Worm (Caenorhabditis elegans) whole organism, late embryonic: ENCODE results near the gene his-59.

Experiments
- C08G9.2 ChIP-seq: sonication (generic microtip); optimal IDR thresholded peaks from 2 replicates; lab custom pipeline; 2016; ENCODE audit warnings: mild to moderate bottlenecking, missing genetic modification characterization, moderate library complexity, missing compliant biosample characterization
- C38D4.7 ChIP-seq: fragments of 200-800 bp; sonication (Bioruptor generic); optimal IDR thresholded peaks from 2 replicates; lab custom pipeline; 2018; ENCODE audit warnings: mild to moderate bottlenecking, missing genetic modification characterization, moderate library complexity, missing compliant biosample characterization
- T23F11.4 ChIP-seq: fragments of 200-800 bp; sonication (Bioruptor generic); optimal IDR thresholded peaks from 2 replicates; lab custom pipeline; 2018; ENCODE audit warnings: mild to moderate bottlenecking, missing genetic modification characterization, missing compliant biosample characterization
- Y22D7AL.16 ChIP-seq: sonication (generic microtip); optimal IDR thresholded peaks from 2 replicates; lab custom pipeline; 2016; ENCODE audit warnings: missing genetic modification characterization, missing compliant biosample characterization
- ama-1 ChIP-seq: fragments of 150-350 bp; optimal IDR thresholded peaks from 2 replicates; lab custom pipeline; 2014
- ceh-18 ChIP-seq: sonication (generic microtip); optimal IDR thresholded peaks from 2 replicates; lab custom pipeline; 2016; ENCODE audit warnings: missing genetic modification characterization, missing compliant biosample characterization
- ceh-48 ChIP-seq: sonication (generic microtip); optimal IDR thresholded peaks from 2 replicates; lab custom pipeline; 2016; ENCODE audit warnings: missing genetic modification characterization, inconsistent platforms, missing compliant biosample characterization
- ceh-9 ChIP-seq: sonication (generic microtip); optimal IDR thresholded peaks from 2 replicates; lab custom pipeline; 2016; ENCODE audit warnings: mild to moderate bottlenecking, missing genetic modification characterization, inconsistent platforms, missing compliant biosample characterization
- dmd-4 ChIP-seq: sonication (generic microtip); optimal IDR thresholded peaks from 2 replicates; lab custom pipeline; 2016; ENCODE audit warnings: borderline replicate concordance, missing genetic modification characterization, missing compliant biosample characterization
- dve-1 ChIP-seq: sonication (generic microtip); optimal IDR thresholded peaks from 2 replicates; lab custom pipeline; 2017; ENCODE audit warnings: antibody characterized with exemption, mild to moderate bottlenecking, missing genetic modification characterization, missing compliant biosample characterization
- elt-2 ChIP-seq: sonication (generic microtip); optimal IDR thresholded peaks from 2 replicates; lab custom pipeline; 2016; ENCODE audit warnings: missing genetic modification reagents, missing genetic modification characterization, missing compliant biosample characterization
- ets-4 ChIP-seq: sonication (generic microtip); optimal IDR thresholded peaks from 2 replicates; lab custom pipeline; 2016; ENCODE audit warnings: missing genetic modification characterization, missing compliant biosample characterization
- fkh-10 ChIP-seq: fragments of 150-350 bp; optimal IDR thresholded peaks from 2 replicates; lab custom pipeline; 2014; ENCODE audit warnings: missing biosample characterization, missing genetic modification reagents, missing genetic modification characterization
- fkh-6 ChIP-seq: sonication (generic microtip); optimal IDR thresholded peaks from 2 replicates; lab custom pipeline; 2016; ENCODE audit warnings: missing genetic modification characterization, missing compliant biosample characterization
- gmeb-2 ChIP-seq: sonication (generic microtip); optimal IDR thresholded peaks from 2 replicates; lab custom pipeline; 2016; ENCODE audit warnings: missing genetic modification characterization, inconsistent platforms, missing compliant biosample characterization
- hlh-15 ChIP-seq: sonication (generic microtip); optimal IDR thresholded peaks from 2 replicates; lab custom pipeline; 2016; ENCODE audit warnings: missing genetic modification characterization, missing compliant biosample characterization
- hlh-30 ChIP-seq: sonication (generic microtip); optimal IDR thresholded peaks from 2 replicates; lab custom pipeline; 2017; ENCODE audit warnings: antibody characterized with exemption, missing genetic modification characterization, missing compliant biosample characterization; ENCODE audit not compliant: insufficient read depth
- hlh-8 ChIP-seq: sonication (generic microtip); optimal IDR thresholded peaks from 2 replicates; lab custom pipeline; 2016; ENCODE audit warnings: missing genotype, missing genetic modification characterization, missing compliant biosample characterization
- lin-11 ChIP-seq: fragments of 200-800 bp; sonication (Bioruptor generic); optimal IDR thresholded peaks from 2 replicates; lab custom pipeline; 2018; ENCODE audit warnings: mild to moderate bottlenecking, missing genetic modification characterization, missing compliant biosample characterization
- nfya-1 ChIP-seq: sonication (generic microtip); optimal IDR thresholded peaks from 2 replicates; lab custom pipeline; 2017; ENCODE audit warnings: missing genetic modification characterization, mild to moderate bottlenecking, missing compliant biosample characterization, antibody characterized with exemption, moderate library complexity
- pat-9 ChIP-seq: fragments of 200-800 bp; sonication (Bioruptor generic); optimal IDR thresholded peaks from 2 replicates; lab custom pipeline; 2018; ENCODE audit warnings: mild to moderate bottlenecking, missing genetic modification characterization, moderate library complexity, missing compliant biosample characterization
- pha-2 ChIP-seq: sonication (generic microtip); optimal IDR thresholded peaks from 2 replicates; lab custom pipeline; 2017; ENCODE audit warnings: mild to moderate bottlenecking, missing genetic modification characterization, missing compliant biosample characterization
- pqm-1 ChIP-seq: sonication (generic microtip); optimal IDR thresholded peaks from 2 replicates; lab custom pipeline; 2016; ENCODE audit warnings: missing genetic modification characterization, missing compliant biosample characterization
- pros-1 ChIP-seq: fragments of 150-350 bp; optimal IDR thresholded peaks from 2 replicates; lab custom pipeline; 2014; ENCODE audit warnings: missing biosample characterization, missing genetic modification reagents, missing genetic modification characterization
- sdc-2 ChIP-seq: sonication (generic microtip); optimal IDR thresholded peaks from 2 replicates; lab custom pipeline; 2016; ENCODE audit warnings: missing genotype, missing genetic modification characterization, missing compliant biosample characterization
- sox-4 ChIP-seq: sonication (generic microtip); optimal IDR thresholded peaks from 2 replicates; lab custom pipeline; 2017; ENCODE audit warnings: mild to moderate bottlenecking, missing genetic modification characterization, inconsistent platforms, missing compliant biosample characterization
- syd-9 ChIP-seq: sonication (generic microtip); optimal IDR thresholded peaks from 2 replicates; lab custom pipeline; 2016; ENCODE audit warnings: mild to moderate bottlenecking, missing genetic modification characterization, moderate library complexity, missing compliant biosample characterization
- tbx-7 ChIP-seq: sonication (generic microtip); optimal IDR thresholded peaks from 2 replicates; lab custom pipeline; 2016; ENCODE audit warnings: missing genotype, missing genetic modification characterization, missing compliant biosample characterization
- unc-3 ChIP-seq, 2 experiments: fragments of 200-800 bp in 1 of 2; sonication (Bioruptor generic) in 1 of 2; sonication (generic microtip) in 1 of 2; conservative IDR thresholded peaks in 1 of 2; optimal IDR thresholded peaks in 1 of 2; 2 replicates each; pipeline versions ENCODE4 v1.3.6 to Lab custom; 2016 to 2022; ENCODE audit warnings: missing compliant biosample characterization in 2 of 2, missing genetic modification characterization in 2 of 2, missing genetic modification reagents in 1 of 2
- unc-42 ChIP-seq: sonication (generic microtip); optimal IDR thresholded peaks from 2 replicates; lab custom pipeline; 2016; ENCODE audit warnings: missing genotype, missing genetic modification characterization, missing compliant biosample characterization
- unc-86 ChIP-seq: sonication (generic microtip); optimal IDR thresholded peaks from 2 replicates; lab custom pipeline; 2016; ENCODE audit warnings: missing genetic modification characterization, missing compliant biosample characterization
- zip-5 ChIP-seq: sonication (generic microtip); optimal IDR thresholded peaks from 2 replicates; lab custom pipeline; 2016; ENCODE audit warnings: missing genetic modification characterization, missing compliant biosample characterization
- ztf-16 ChIP-seq: sonication (generic microtip); optimal IDR thresholded peaks from 2 replicates; lab custom pipeline; 2017; ENCODE audit warnings: missing genetic modification characterization, missing compliant biosample characterization

The his-59 gene

DNA sequence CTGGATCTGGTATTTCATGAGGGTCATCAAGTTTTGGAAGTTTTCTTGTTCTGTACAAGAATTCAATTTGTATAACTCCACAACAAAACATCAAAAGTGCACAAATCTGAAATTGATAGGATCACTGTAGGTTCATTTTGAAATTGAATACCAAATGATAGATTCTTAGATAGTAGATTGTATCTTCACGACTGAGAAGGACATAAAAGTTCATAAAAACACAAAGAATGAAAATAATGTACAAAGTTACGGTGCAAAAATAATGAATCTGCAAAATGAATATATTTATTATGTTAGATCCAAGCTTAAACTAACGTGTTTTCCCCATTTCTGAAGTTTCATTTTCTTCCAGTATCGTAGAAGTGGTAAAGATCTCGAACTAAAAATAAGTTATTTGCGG lies 12.9 kb downstream of the his-59 start:
- no peak for TF ChIP-seq hlh-15 (tag; lab: Kevin White, UChicago)
- no peak for TF ChIP-seq T23F11.4 (GFP tag; lab: Kevin White, UChicago)
- TF ChIP-seq syd-9 = no peak
- TF ChIP-seq unc-86 (tag; lab: Kevin White, UChicago) = no peak
- no peak for TF ChIP-seq ceh-9 (tag; lab: Kevin White, UChicago)
- TF ChIP-seq fkh-10 (GFP tag; lab: Kevin White, UChicago) = no peak
- TF ChIP-seq zip-5 (tag; lab: Kevin White, UChicago) = no peak
- no peak for TF ChIP-seq sox-4
- TF ChIP-seq, all 69 proteins: peak for 0

DNA sequence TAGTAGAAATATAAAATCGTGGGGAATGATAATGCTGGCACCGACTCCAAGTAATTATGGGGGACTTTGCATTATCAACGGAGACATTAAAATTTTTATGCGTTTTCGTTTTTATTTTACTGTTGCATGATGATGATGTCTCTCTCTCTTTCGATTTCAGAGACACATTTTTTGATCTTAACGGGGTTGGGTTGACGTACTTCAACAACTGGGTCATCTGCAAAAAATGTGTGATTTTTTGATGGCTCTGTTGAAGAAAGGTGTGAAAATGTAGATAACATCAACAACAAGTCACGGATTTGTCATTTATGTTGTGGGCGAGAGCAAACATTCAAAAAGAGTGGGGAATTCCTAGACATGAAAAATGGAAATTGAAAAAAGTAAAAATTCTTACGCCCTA lies 13.3 kb downstream of the his-59 start, which contains the start of gene F55G1.15:
F55G1.15 (minus strand) TSS at position 101 of the 400 bp plus-strand sequence.
- no peak for TF ChIP-seq tbx-7
- TF ChIP-seq pat-9 = no peak
- TF ChIP-seq nfya-1 = no peak
- no peak for TF ChIP-seq ceh-48 (tag; lab: Kevin White, UChicago)
- no peak for TF ChIP-seq zip-5 (tag; lab: Kevin White, UChicago)
- TF ChIP-seq C38D4.7 (GFP tag; lab: Kevin White, UChicago) = no peak
- no peak for TF ChIP-seq pha-2 (tag; lab: Kevin White, UChicago)
- no peak for TF ChIP-seq dmd-4 (tag; lab: Kevin White, UChicago)
- TF ChIP-seq ceh-18 (tag; lab: Kevin White, UChicago) = no peak
- TF ChIP-seq sdc-2 (tag; lab: Kevin White, UChicago) = no peak
- no peak for TF ChIP-seq unc-42
- no peak for TF ChIP-seq unc-3 (GFP tag; conservative IDR thresholded peaks at IDR 0.05; lab: Robert Waterston, UW)
- no peak for TF ChIP-seq unc-3 (tag; optimal IDR thresholded peaks at IDR 0.05; lab: Kevin White, UChicago)
- no peak for TF ChIP-seq C08G9.2
- TF ChIP-seq dve-1 (tag; lab: Kevin White, UChicago) = no peak
- TF ChIP-seq ceh-9 (tag; lab: Kevin White, UChicago) = no peak
- no peak for TF ChIP-seq lin-11
- no peak for TF ChIP-seq hlh-30 (tag; lab: Kevin White, UChicago)

DNA sequence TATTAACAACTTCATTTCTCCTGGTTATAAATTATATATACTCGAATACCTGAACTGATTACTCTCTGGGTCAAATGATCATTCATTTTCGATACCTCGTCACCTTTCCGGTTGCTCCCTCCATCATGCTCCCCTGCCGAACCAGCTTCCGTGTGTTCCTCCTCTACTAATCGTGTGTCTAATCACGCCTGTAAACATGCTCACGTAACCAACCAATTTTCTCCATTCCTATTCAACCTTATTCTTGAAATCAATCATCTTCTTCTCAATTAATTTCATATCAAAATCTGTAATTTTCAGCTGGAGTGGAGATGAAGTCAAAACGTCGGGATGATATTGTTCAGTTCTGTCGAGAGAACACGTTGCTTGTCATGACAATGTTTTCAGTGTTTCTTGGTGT lies 15.3 kb downstream of the his-59 start, which contains the start of gene glt-6:
glt-6 (plus strand) TSS at position 301 of the 400 bp plus-strand sequence.
- TF ChIP-seq hlh-8 (tag; lab: Kevin White, UChicago) = no peak
- no peak for TF ChIP-seq fkh-6 (tag; lab: Kevin White, UChicago)
- no peak for TF ChIP-seq pros-1 (tag; lab: Kevin White, UChicago)
- no peak for TF ChIP-seq sdc-2 (tag; lab: Kevin White, UChicago)
- no peak for TF ChIP-seq sox-4
- no peak for TF ChIP-seq ceh-48 (tag; lab: Kevin White, UChicago)
- no peak for TF ChIP-seq nfya-1
- no peak for TF ChIP-seq elt-2
- TF ChIP-seq pat-9 = no peak
- TF ChIP-seq pqm-1 (tag; lab: Kevin White, UChicago) = no peak
- no peak for TF ChIP-seq hlh-15 (tag; lab: Kevin White, UChicago)
- no peak for TF ChIP-seq ztf-16
- TF ChIP-seq fkh-10 (GFP tag; lab: Kevin White, UChicago) = no peak
- TF ChIP-seq zip-5 (tag; lab: Kevin White, UChicago) = no peak
- TF ChIP-seq unc-3 (GFP tag; conservative IDR thresholded peaks at IDR 0.05; lab: Robert Waterston, UW) = no peak
- TF ChIP-seq unc-3 (tag; optimal IDR thresholded peaks at IDR 0.05; lab: Kevin White, UChicago) = no peak
- no peak for TF ChIP-seq gmeb-2 (tag; lab: Kevin White, UChicago)
- no peak for TF ChIP-seq ets-4 (tag; lab: Kevin White, UChicago)
- no peak for TF ChIP-seq syd-9

DNA sequence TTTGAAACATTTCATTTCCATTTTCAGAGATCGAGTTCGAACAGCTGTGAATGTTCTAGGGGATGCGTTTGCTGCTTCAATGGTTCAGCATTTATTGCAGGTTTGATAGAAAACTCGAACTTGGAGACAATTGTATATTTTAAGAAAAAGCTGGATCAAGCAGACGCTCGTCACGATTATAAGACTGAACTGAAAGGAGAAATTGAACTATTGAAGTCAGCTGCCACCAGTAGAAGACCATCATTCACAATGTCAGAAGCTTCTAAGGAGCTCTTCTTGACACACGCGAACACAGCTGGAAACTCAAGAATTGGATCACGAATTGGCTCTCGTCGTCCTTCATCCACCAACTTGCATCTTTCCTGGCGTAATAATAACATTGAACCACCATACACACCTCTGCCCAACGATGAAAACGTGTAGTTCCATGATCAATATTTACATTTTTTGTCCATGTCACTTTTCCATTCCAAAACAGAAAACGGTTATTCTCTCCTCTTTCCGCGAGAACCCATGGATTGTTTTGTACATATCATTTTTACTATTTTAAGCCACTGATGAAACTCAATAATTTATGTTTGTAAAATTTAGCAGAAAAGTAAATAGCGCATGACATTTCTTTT lies 17.9 kb downstream of the his-59 start:
- TF ChIP-seq Y22D7AL.16 (tag; lab: Kevin White, UChicago) = no peak
- TF ChIP-seq ama-1 = peak; percentile 38
